Fruit fly (Drosophila melanogaster) whole organism, embryonic: ENCODE measurements around the gene RpS12.

ENCODE experiments used
- Ada2b ChIP-seq: fragments of 200-800 bp; sonication (Bioruptor generic); IDR thresholded peaks from 2 replicates; pipeline ENCODE4 v1.3.6; 2022; ENCODE audit warnings: missing biosample characterization, missing genetic modification characterization
- CG11695 ChIP-seq: fragments of 200-800 bp; sonication (Bioruptor generic); IDR thresholded peaks from 3 replicates; pipeline ENCODE4 v1.3.6; 2022; ENCODE audit warnings: missing biosample characterization, missing genetic modification characterization
- CG11723 ChIP-seq: fragments of 200-800 bp; sonication (Bioruptor generic); optimal IDR thresholded peaks from 2 replicates; lab custom pipeline; 2017; ENCODE audit warnings: missing biosample characterization, mild to moderate bottlenecking, missing genetic modification characterization
- CG12071 ChIP-seq: fragments of 200-800 bp; sonication (Bioruptor generic); optimal IDR thresholded peaks from 3 replicates; lab custom pipeline; 2018; ENCODE audit warnings: missing biosample characterization, mild to moderate bottlenecking, missing genetic modification characterization
- CG13123 ChIP-seq: fragments of 200-800 bp; sonication (Bioruptor generic); optimal IDR thresholded peaks from 2 replicates; lab custom pipeline; 2016; ENCODE audit warnings: missing biosample characterization, missing genetic modification characterization
- CG13894 ChIP-seq: fragments of 200-800 bp; sonication (Bioruptor generic); optimal IDR thresholded peaks from 3 replicates; lab custom pipeline; 2018; ENCODE audit warnings: missing biosample characterization, mild to moderate bottlenecking, missing genetic modification characterization, moderate library complexity
- CG1529 ChIP-seq: fragments of 200-800 bp; sonication (Bioruptor generic); optimal IDR thresholded peaks from 3 replicates; lab custom pipeline; 2018; ENCODE audit warnings: missing biosample characterization, missing genetic modification characterization
- CG16813 ChIP-seq: fragments of 200-800 bp; sonication (Bioruptor generic); IDR thresholded peaks from 3 replicates; pipeline ENCODE4 v1.3.6; 2022; ENCODE audit warnings: missing biosample characterization, missing genetic modification characterization; ENCODE audit not compliant: partially characterized antibody
- CG2116 ChIP-seq: fragments of 200-800 bp; sonication (Bioruptor generic); optimal IDR thresholded peaks from 3 replicates; lab custom pipeline; 2018; ENCODE audit warnings: missing biosample characterization, mild to moderate bottlenecking, missing genetic modification characterization
- CG2199 ChIP-seq: fragments of 200-800 bp; sonication (Bioruptor generic); IDR thresholded peaks from 3 replicates; pipeline ENCODE4 v1.3.6; 2022; ENCODE audit warnings: missing biosample characterization, missing genetic modification characterization
- CG7786 ChIP-seq: fragments of 200-800 bp; sonication (Bioruptor generic); optimal IDR thresholded peaks from 2 replicates; lab custom pipeline; 2016; ENCODE audit warnings: missing biosample characterization, missing genetic modification characterization
- CG9215 ChIP-seq: fragments of 200-800 bp; sonication (Bioruptor generic); IDR thresholded peaks from 2 replicates; pipeline ENCODE4 v1.3.6; 2022; ENCODE audit warnings: missing biosample characterization, missing genetic modification characterization
- CTCF ChIP-seq: fragments of 200-800 bp; sonication (Bioruptor generic); optimal IDR thresholded peaks from 2 replicates; lab custom pipeline; 2017; ENCODE audit warnings: missing biosample characterization, mild to moderate bottlenecking, missing genetic modification characterization, moderate library complexity
- Dfd ChIP-seq, 2 experiments: fragments of >200 bp; optimal IDR thresholded peaks; 2 replicates each; lab custom pipeline; 2017; ENCODE audit warnings: missing biosample characterization in 2 of 2, missing genetic modification characterization in 2 of 2
- Dip2 ChIP-seq: fragments of 200-800 bp; sonication (Bioruptor generic); IDR thresholded peaks from 2 replicates; pipeline ENCODE4 v1.3.6; 2022; ENCODE audit warnings: missing biosample characterization, missing genetic modification characterization
- Drgx ChIP-seq: fragments of 200-800 bp; sonication (Bioruptor generic); IDR thresholded peaks from 2 replicates; pipeline ENCODE4 v1.3.6; 2022; ENCODE audit warnings: missing biosample characterization, missing genetic modification characterization
- Gug ChIP-seq: fragments of 200-800 bp; sonication (Bioruptor generic); IDR thresholded peaks from 4 replicates; pipeline ENCODE4 v1.3.6; 2022; ENCODE audit warnings: missing biosample characterization, missing genetic modification characterization
- HLH3B ChIP-seq: fragments of 200-800 bp; sonication (Bioruptor generic); IDR thresholded peaks from 2 replicates; pipeline ENCODE4 v1.3.6; 2022; ENCODE audit warnings: missing biosample characterization, missing genetic modification characterization
- HLH54F ChIP-seq: fragments of 200-800 bp; sonication (Bioruptor generic); optimal IDR thresholded peaks from 3 replicates; lab custom pipeline; 2016; ENCODE audit warnings: missing biosample characterization, missing genetic modification characterization
- MESR4 ChIP-seq: fragments of 200-800 bp; sonication (Bioruptor generic); optimal IDR thresholded peaks from 2 replicates; lab custom pipeline; 2018; ENCODE audit warnings: missing biosample characterization, mild to moderate bottlenecking, missing genetic modification characterization, moderate library complexity
- Opbp ChIP-seq: fragments of 200-800 bp; sonication (Bioruptor generic); IDR thresholded peaks from 3 replicates; pipeline ENCODE4 v1.3.6; 2022; ENCODE audit warnings: missing biosample characterization, missing genetic modification characterization; ENCODE audit not compliant: partially characterized antibody
- Optix ChIP-seq: fragments of 200-800 bp; sonication (Bioruptor generic); IDR thresholded peaks from 3 replicates; pipeline ENCODE4 v1.3.6; 2022; ENCODE audit warnings: missing biosample characterization, missing genetic modification characterization
- PHDP ChIP-seq: fragments of 200-800 bp; sonication (Bioruptor generic); optimal IDR thresholded peaks from 3 replicates; lab custom pipeline; 2018; ENCODE audit warnings: missing biosample characterization, mild to moderate bottlenecking, missing genetic modification characterization, moderate library complexity
- Poxn ChIP-seq: fragments of 200-800 bp; sonication (Bioruptor generic); IDR thresholded peaks from 2 replicates; pipeline ENCODE4 v1.3.6; 2022; ENCODE audit warnings: missing biosample characterization, missing genetic modification characterization
- Scr ChIP-seq: fragments of 200-800 bp; sonication (Bioruptor generic); IDR thresholded peaks from 2 replicates; pipeline ENCODE4 v1.3.6; 2022; ENCODE audit warnings: missing biosample characterization, missing genetic modification characterization; ENCODE audit not compliant: partially characterized antibody
- TFAM ChIP-seq: fragments of 200-800 bp; sonication (Bioruptor generic); optimal IDR thresholded peaks from 2 replicates; lab custom pipeline; 2017; ENCODE audit warnings: missing biosample characterization, missing genetic modification characterization, inconsistent platforms
- Xbp1 ChIP-seq: fragments of 200-800 bp; sonication (Bioruptor generic); optimal IDR thresholded peaks from 3 replicates; lab custom pipeline; 2016; ENCODE audit warnings: missing biosample characterization, mild to moderate bottlenecking, missing genetic modification characterization
- YL-1 ChIP-seq: fragments of 200-800 bp; sonication (Bioruptor generic); optimal IDR thresholded peaks from 3 replicates; lab custom pipeline; 2017; ENCODE audit warnings: missing biosample characterization, mild to moderate bottlenecking, missing genetic modification characterization
- amos ChIP-seq: fragments of 200-800 bp; sonication (Bioruptor generic); IDR thresholded peaks from 2 replicates; pipeline ENCODE4 v1.3.6; 2022; ENCODE audit warnings: missing biosample characterization, missing genetic modification characterization; ENCODE audit not compliant: partially characterized antibody
- ap ChIP-seq: fragments of 200-800 bp; sonication (Bioruptor generic); IDR thresholded peaks from 2 replicates; pipeline ENCODE4 v1.3.6; 2022; ENCODE audit warnings: missing biosample characterization, missing genetic modification characterization
- br ChIP-seq: fragments of >200 bp; optimal IDR thresholded peaks from 2 replicates; lab custom pipeline; 2017
- danr ChIP-seq: fragments of 200-800 bp; sonication (Bioruptor generic); IDR thresholded peaks from 2 replicates; pipeline ENCODE4 v1.3.6; 2022; ENCODE audit warnings: missing biosample characterization, missing genetic modification characterization
- dpn ChIP-seq, 2 experiments: fragments of 200-800 bp; sonication (Bioruptor generic); optimal IDR thresholded peaks; 3 replicates each; lab custom pipeline; 2016; ENCODE audit warnings: missing biosample characterization in 2 of 2, missing genetic modification characterization in 2 of 2
- dysf ChIP-seq: fragments of 200-800 bp; sonication (Bioruptor generic); IDR thresholded peaks from 3 replicates; pipeline ENCODE4 v1.3.6; 2022; ENCODE audit warnings: missing biosample characterization, missing genetic modification characterization
- exex ChIP-seq: fragments of 200-800 bp; sonication (Bioruptor generic); optimal IDR thresholded peaks from 4 replicates; lab custom pipeline; 2018; ENCODE audit warnings: missing biosample characterization, mild to moderate bottlenecking, missing genetic modification characterization, moderate library complexity
- fd3F ChIP-seq: fragments of 200-800 bp; sonication (Bioruptor generic); optimal IDR thresholded peaks from 2 replicates; lab custom pipeline; 2018; ENCODE audit warnings: missing biosample characterization, mild to moderate bottlenecking, missing genetic modification characterization, moderate library complexity
- gt ChIP-seq: fragments of 200-800 bp; sonication (Bioruptor generic); IDR thresholded peaks from 2 replicates; pipeline ENCODE4 v1.3.6; 2022; ENCODE audit warnings: missing biosample characterization, missing genetic modification characterization
- hb ChIP-seq: fragments of 200-800 bp; sonication (Bioruptor generic); IDR thresholded peaks from 3 replicates; pipeline ENCODE4 v1.3.6; 2022; ENCODE audit warnings: missing biosample characterization, missing genetic modification characterization; ENCODE audit not compliant: partially characterized antibody
- ind ChIP-seq: fragments of 200-800 bp; sonication (Bioruptor generic); optimal IDR thresholded peaks from 3 replicates; lab custom pipeline; 2016; ENCODE audit warnings: missing biosample characterization, missing genetic modification characterization
- ken ChIP-seq: fragments of 200-800 bp; sonication (Bioruptor generic); IDR thresholded peaks from 3 replicates; pipeline ENCODE4 v1.3.6; 2022; ENCODE audit warnings: missing biosample characterization, missing genetic modification characterization
- nerfin-2 ChIP-seq: fragments of 200-800 bp; sonication (Bioruptor generic); IDR thresholded peaks from 2 replicates; pipeline ENCODE4 v1.3.6; 2022; ENCODE audit warnings: missing biosample characterization, missing genetic modification characterization; ENCODE audit not compliant: partially characterized antibody
- pfk ChIP-seq: fragments of 200-800 bp; sonication (Bioruptor generic); optimal IDR thresholded peaks from 2 replicates; lab custom pipeline; 2018; ENCODE audit warnings: missing biosample characterization, mild to moderate bottlenecking, missing genetic modification characterization, moderate library complexity
- pho ChIP-seq: fragments of 200-800 bp; sonication (Bioruptor generic); optimal IDR thresholded peaks from 2 replicates; lab custom pipeline; 2016; ENCODE audit warnings: missing biosample characterization, missing genetic modification characterization
- pzg ChIP-seq: fragments of 200-800 bp; sonication (Bioruptor generic); optimal IDR thresholded peaks from 3 replicates; lab custom pipeline; 2018; ENCODE audit warnings: missing biosample characterization, mild to moderate bottlenecking, missing genetic modification characterization, moderate library complexity
- sc ChIP-seq, 3 experiments: fragments of >200 bp in 2 of 3; fragments of 200-800 bp in 1 of 3; sonication (Bioruptor generic) in 1 of 3; optimal IDR thresholded peaks; 2 replicates in 2 of 3; 3 replicates in 1 of 3; lab custom pipeline; 2017; ENCODE audit warnings: mild to moderate bottlenecking in 1 of 3, missing biosample characterization in 1 of 3, missing genetic modification characterization in 1 of 3, missing genetic modification reagents in 1 of 3
- ssp ChIP-seq: fragments of 200-800 bp; sonication (Bioruptor generic); IDR thresholded peaks from 2 replicates; pipeline ENCODE4 v1.3.6; 2022; ENCODE audit warnings: missing biosample characterization, missing genetic modification characterization
- twi ChIP-seq: fragments of 200-800 bp; optimal IDR thresholded peaks from 2 replicates; lab custom pipeline; 2019; ENCODE audit warnings: missing biosample characterization, mild to moderate bottlenecking, missing genetic modification characterization, moderate library complexity
- tx ChIP-seq: fragments of 200-800 bp; sonication (Bioruptor generic); optimal IDR thresholded peaks from 2 replicates; lab custom pipeline; 2016; ENCODE audit warnings: missing biosample characterization, missing genetic modification characterization
- zen ChIP-seq: fragments of 200-800 bp; sonication (Bioruptor generic); optimal IDR thresholded peaks from 3 replicates; lab custom pipeline; 2018; ENCODE audit warnings: missing biosample characterization, mild to moderate bottlenecking, missing genetic modification characterization, moderate library complexity

RpS12 gene

dm6 chr3L:13011511-13011910 is 11.6 kb upstream of the RpS12 start, which contains the start of gene Cul6 (continued):
- no peak for TF ChIP-seq Optix (GFP tag; lab: Robert Waterston, UW)
- no peak for TF ChIP-seq CG2199 (GFP tag; lab: Robert Waterston, UW)
- TF ChIP-seq CG2116 (GFP tag; lab: Kevin White, UChicago), result no peak
- TF ChIP-seq zen (tag; lab: Kevin White, UChicago), result peak; percentile 29
- 0 out of 3 replicates have a peak, but pooled peaks have one; percentile 35 for TF ChIP-seq CG16813 (GFP tag; lab: Robert Waterston, UW)
- no peak for TF ChIP-seq fd3F (GFP tag; lab: Kevin White, UChicago)
- no peak for TF ChIP-seq CG11723 (GFP tag; lab: Kevin White, UChicago)
- TF ChIP-seq TFAM (GFP tag; lab: Kevin White, UChicago), result no peak
- no peak for TF ChIP-seq pho (GFP tag; lab: Kevin White, UChicago)
- TF ChIP-seq ap, result no peak
- TF ChIP-seq Gug (GFP tag; lab: Robert Waterston, UW), result no peak
- TF ChIP-seq CG13123 (GFP tag; lab: Kevin White, UChicago), result no peak
- no peak for TF ChIP-seq Poxn (GFP tag; lab: Robert Waterston, UW)
- no peak for TF ChIP-seq pfk (GFP tag; lab: Kevin White, UChicago)
- TF ChIP-seq tx (GFP tag; lab: Kevin White, UChicago), result no peak
- TF ChIP-seq Drgx, result no peak
- TF ChIP-seq danr (GFP tag; lab: Robert Waterston, UW), result no peak
- TF ChIP-seq CG13894 (tag; lab: Kevin White, UChicago), result no peak
- TF ChIP-seq nerfin-2, result no peak
- no peak for TF ChIP-seq sc (optimal IDR thresholded peaks at IDR 0.05; lab: Kevin White, UChicago)
- TF ChIP-seq sc (GFP tag; optimal IDR thresholded peaks at IDR 0.05; lab: Kevin White, UChicago), result no peak
- no peak for TF ChIP-seq br (lab: Kevin White, UChicago)
- TF ChIP-seq amos (GFP tag; lab: Robert Waterston, UW), result peak; percentile 32; the same call in 1 of the 2 replicates
- peak; percentile 29 for TF ChIP-seq exex
- TF ChIP-seq Dip2 (GFP tag; lab: Robert Waterston, UW), result no peak
- peak; percentile 22 for TF ChIP-seq pzg (GFP tag; lab: Kevin White, UChicago)
- no peak for TF ChIP-seq CG12071 (GFP tag; lab: Kevin White, UChicago)
- TF ChIP-seq Scr (GFP tag; lab: Robert Waterston, UW), result peak; percentile 32
- TF ChIP-seq CTCF (GFP tag; lab: Kevin White, UChicago), result no peak
- no peak for TF ChIP-seq Xbp1 (GFP tag; lab: Kevin White, UChicago)
- TF ChIP-seq Ada2b (GFP tag; lab: Robert Waterston, UW), result no peak
- no peak for TF ChIP-seq Dfd (GFP tag; optimal IDR thresholded peaks at IDR 0.05; lab: Kevin White, UChicago)

DNA sequence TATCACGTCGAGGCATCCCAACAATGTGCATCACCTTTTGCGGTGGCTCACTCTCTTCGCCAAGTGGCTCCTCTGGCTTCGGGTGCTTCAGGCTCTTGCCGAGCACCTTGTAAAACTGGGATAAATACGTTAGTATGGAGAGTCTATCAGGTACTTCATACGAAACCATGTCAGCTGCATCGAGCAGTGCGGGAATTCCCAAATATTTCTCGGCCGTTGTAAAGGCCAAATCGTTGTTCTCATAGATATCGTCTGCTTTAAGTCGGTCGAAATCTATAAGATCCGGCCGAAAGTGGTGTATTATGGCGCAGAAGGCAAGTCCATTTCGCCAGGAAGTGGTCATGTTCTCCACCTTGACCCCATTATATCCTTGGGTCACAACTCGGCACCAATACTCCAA is 8.5 kb upstream of the RpS12 start:
- 0 out of 3 replicates have a peak, but pooled peaks have one; percentile 49 for TF ChIP-seq hb (GFP tag; lab: Robert Waterston, UW)
- no peak for TF ChIP-seq ssp (GFP tag; lab: Robert Waterston, UW)

DNA sequence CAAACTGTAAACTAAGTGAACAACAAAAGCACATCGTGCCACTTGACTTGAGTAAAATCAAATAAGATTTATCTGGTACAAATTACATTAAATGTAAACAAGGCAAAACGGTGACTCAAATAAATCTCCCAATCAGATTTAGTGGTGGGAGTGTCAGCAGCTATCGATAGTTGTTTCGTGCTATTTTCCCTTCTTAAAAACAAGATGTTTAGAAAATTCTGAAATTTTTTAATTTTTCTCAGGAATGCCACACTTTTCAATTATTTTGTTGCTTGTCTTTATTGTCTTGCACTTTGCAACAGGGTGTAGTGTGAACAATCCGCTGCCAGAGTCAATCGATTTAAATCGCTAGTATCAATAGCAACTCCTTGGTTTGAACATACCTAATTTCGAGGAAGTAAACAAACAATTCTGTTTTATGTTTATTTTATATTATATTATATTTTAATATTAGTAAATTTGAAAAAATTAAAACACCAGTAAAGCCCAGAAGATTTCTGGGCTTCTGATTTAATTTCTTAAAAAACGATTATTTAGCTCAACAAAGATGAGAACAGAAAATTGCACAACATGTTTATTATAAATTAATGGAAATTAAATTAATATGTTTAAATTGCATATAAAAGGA is 7.8 kb upstream of the RpS12 start, which contains the start of gene MICAL-like:
TSS of gene MICAL-like (minus strand) at position 138 of the 628 bp plus-strand sequence.
- TF ChIP-seq dpn (GFP tag; optimal IDR thresholded peaks at IDR 0.05; lab: Kevin White, UChicago) (peak in 1 of 2 experiments; percentile 21), twi (tag; lab: Kevin White, UChicago) (no peak), CG11695 (GFP tag; lab: Robert Waterston, UW) (no peak), PHDP (tag; lab: Kevin White, UChicago) (no peak), YL-1 (GFP tag; lab: Kevin White, UChicago) (no peak), ind (GFP tag; lab: Kevin White, UChicago) (peak; percentile 33), HLH54F (GFP tag; lab: Kevin White, UChicago) (peak; percentile 29), Opbp (GFP tag; lab: Robert Waterston, UW) (peak; percentile 54; the same call in 1 of the 3 replicates), CG9215 (no peak), HLH3B (no peak), gt (no peak), dysf (no peak), MESR4 (GFP tag; lab: Kevin White, UChicago) (no peak), CG7786 (GFP tag; lab: Kevin White, UChicago) (peak; percentile 22), ken (GFP tag; lab: Robert Waterston, UW) (peak; percentile 60; the same call in 1 of the 3 replicates), CG1529 (GFP tag; lab: Kevin White, UChicago) (no peak)
